Fruit fly (Drosophila melanogaster): ENCODE results near the gene CG5004.

CG5004 gene

dm6 chrX:17113324-17113723, 5.9 kb downstream of the CG5004 start (continued):
- TF ChIP-seq CG6276 (GFP tag; optimal IDR thresholded peaks at IDR 0.05), result peak; percentile 26
- no peak for TF ChIP-seq dac (GFP tag; optimal IDR thresholded peaks at IDR 0.05)
- TF ChIP-seq Sox14 (GFP tag; optimal IDR thresholded peaks at IDR 0.05), result peak; percentile 13
- peak; percentile 87 for TF ChIP-seq Eip78C (GFP tag)
- peak; percentile 32 for TF ChIP-seq Hr4 (GFP tag; optimal IDR thresholded peaks at IDR 0.05)
- TF ChIP-seq pdm3 (GFP tag; optimal IDR thresholded peaks at IDR 0.05), result peak; percentile 50
- peak; percentile 73 for TF ChIP-seq acj6 (GFP tag; optimal IDR thresholded peaks at IDR 0.05)
- TF ChIP-seq CG9139 (GFP tag; optimal IDR thresholded peaks at IDR 0.05), result no peak
- peak; percentile 42; the same call in 1 of the 2 replicates for TF ChIP-seq Gug (GFP tag; IDR thresholded peaks at IDR 0.05)
- peak; percentile 81 for TF ChIP-seq CG8632 (GFP tag; optimal IDR thresholded peaks at IDR 0.05)
- TF ChIP-seq salr (GFP tag; optimal IDR thresholded peaks at IDR 0.05), result peak in 1 of 2 experiments; percentile 55
- peak; percentile 61 for TF ChIP-seq Lpt (GFP tag; optimal IDR thresholded peaks at IDR 0.05)
- peak; percentile 15 for TF ChIP-seq CG31627 (GFP tag; optimal IDR thresholded peaks at IDR 0.05)
- TF ChIP-seq fd59A (GFP tag; optimal IDR thresholded peaks at IDR 0.05), result peak; percentile 26
- TF ChIP-seq CG11762 (GFP tag; optimal IDR thresholded peaks at IDR 0.05; ENCODE audit: insufficient read depth), result peak; percentile 49
- TF ChIP-seq lz (GFP tag; optimal IDR thresholded peaks at IDR 0.05), result peak; percentile 39
- peak; percentile 35 for TF ChIP-seq CG10669 (GFP tag; optimal IDR thresholded peaks at IDR 0.05)
- TF ChIP-seq CG6792 (GFP tag; optimal IDR thresholded peaks at IDR 0.05), result peak; percentile 79
- peak; percentile 3 to 72 for TF ChIP-seq ss (GFP tag; optimal IDR thresholded peaks at IDR 0.05)

- TF ChIP-seq Hr39 (GFP tag; optimal IDR thresholded peaks at IDR 0.05), result peak; percentile 12
- no peak for TF ChIP-seq lz (GFP tag; optimal IDR thresholded peaks at IDR 0.05)
- peak; percentile 16 for TF ChIP-seq CG31627 (GFP tag; optimal IDR thresholded peaks at IDR 0.05)
- peak; percentile 13 for TF ChIP-seq CG34406 (GFP tag; optimal IDR thresholded peaks at IDR 0.05)
- TF ChIP-seq pdm3 (GFP tag; optimal IDR thresholded peaks at IDR 0.05), result peak; percentile 6
- peak; percentile 9 for TF ChIP-seq Eip75B (GFP tag; optimal IDR thresholded peaks at IDR 0.05)
- TF ChIP-seq CG6163 (GFP tag; IDR thresholded peaks at IDR 0.05), result 0 out of 3 replicates have a peak, but pooled peaks have one; percentile 21
- TF ChIP-seq CG3032 (tag; optimal IDR thresholded peaks at IDR 0.05), result peak; percentile 9
- peak; percentile 30 to 34 for TF ChIP-seq ss (GFP tag; optimal IDR thresholded peaks at IDR 0.05)
- TF ChIP-seq Hr38 (GFP tag; optimal IDR thresholded peaks at IDR 0.05), result no peak
- TF ChIP-seq Ets21C (GFP tag; optimal IDR thresholded peaks at IDR 0.05), result no peak
- peak; percentile 80 for TF ChIP-seq Eip78C (GFP tag)
- TF ChIP-seq Met (GFP tag; optimal IDR thresholded peaks at IDR 0.05), result peak; percentile 19
- TF ChIP-seq Hr4 (GFP tag; optimal IDR thresholded peaks at IDR 0.05), result peak; percentile 17
- no peak for TF ChIP-seq CG11294 (GFP tag; IDR thresholded peaks at IDR 0.05)
- TF ChIP-seq spab (GFP tag; optimal IDR thresholded peaks at IDR 0.05), result no peak
- TF ChIP-seq Ets96B (tag; optimal IDR thresholded peaks at IDR 0.05), result peak; percentile 0
- peak; percentile 3 for TF ChIP-seq CG9139 (GFP tag; optimal IDR thresholded peaks at IDR 0.05)
- peak; percentile 28 for TF ChIP-seq net (GFP tag; optimal IDR thresholded peaks at IDR 0.05)
- no peak for TF ChIP-seq CG11902 (GFP tag; optimal IDR thresholded peaks at IDR 0.05)
- TF ChIP-seq CG6792 (GFP tag; optimal IDR thresholded peaks at IDR 0.05), result peak; percentile 34
- TF ChIP-seq cyc (GFP tag; optimal IDR thresholded peaks at IDR 0.05), result peak; percentile 7
- TF ChIP-seq topi (GFP tag; optimal IDR thresholded peaks at IDR 0.05), result peak; percentile 18
- TF ChIP-seq CG15336 (GFP tag; IDR thresholded peaks at IDR 0.05), result peak; percentile 40; the same call in 1 of the 2 replicates
- no peak for TF ChIP-seq CG3919 (GFP tag; optimal IDR thresholded peaks at IDR 0.05)
- peak; percentile 30; the same call in 1 of the 3 replicates for TF ChIP-seq eg (GFP tag; IDR thresholded peaks at IDR 0.05)
- TF ChIP-seq CG6808 (GFP tag; optimal IDR thresholded peaks at IDR 0.05), result peak; percentile 27
- no peak for TF ChIP-seq salr (GFP tag; optimal IDR thresholded peaks at IDR 0.05)
- peak; percentile 2 for TF ChIP-seq CG10669 (GFP tag; optimal IDR thresholded peaks at IDR 0.05)
- peak; percentile 23 for TF ChIP-seq CG10631 (GFP tag; optimal IDR thresholded peaks at IDR 0.05)
- TF ChIP-seq OdsH (GFP tag; optimal IDR thresholded peaks at IDR 0.05), result peak; percentile 45
- TF ChIP-seq acj6 (GFP tag; optimal IDR thresholded peaks at IDR 0.05), result peak; percentile 13
- peak; percentile 44 for TF ChIP-seq CG6276 (GFP tag; optimal IDR thresholded peaks at IDR 0.05)
- peak; percentile 11 for TF ChIP-seq CG8632 (GFP tag; optimal IDR thresholded peaks at IDR 0.05)
- TF ChIP-seq CG16779 (tag; optimal IDR thresholded peaks at IDR 0.05), result no peak
- peak; percentile 50 for TF ChIP-seq CG32006 (GFP tag; optimal IDR thresholded peaks at IDR 0.05)
- TF ChIP-seq Smox (GFP tag; optimal IDR thresholded peaks at IDR 0.05), result peak; percentile 36
- peak; percentile 7 for TF ChIP-seq CG4318 (GFP tag; optimal IDR thresholded peaks at IDR 0.05)
- peak; percentile 39 for TF ChIP-seq esn (GFP tag; optimal IDR thresholded peaks at IDR 0.05)
- peak; percentile 13 for TF ChIP-seq achi (GFP tag; optimal IDR thresholded peaks at IDR 0.05)
- peak; percentile 55 for TF ChIP-seq fkh (GFP tag; optimal IDR thresholded peaks at IDR 0.05)
Observed at dm6 chrX:17121600-17121999, 14.2 kb downstream of the CG5004 start.

Measured in whole organism, prepupa.